Worm (Caenorhabditis elegans) whole organism, L2 larva: ENCODE results near the gene R10D12.1.

Experiments
- C34F6.9 ChIP-seq: fragments of 150-350 bp; optimal IDR thresholded peaks from 2 replicates; lab custom pipeline; 2014; ENCODE audit warnings: missing biosample characterization, missing genetic modification characterization
- F13H6.1 ChIP-seq: sonication (generic microtip); optimal IDR thresholded peaks from 2 replicates; lab custom pipeline; 2016; ENCODE audit warnings: missing genetic modification characterization, missing compliant biosample characterization
- R02D3.7 ChIP-seq: fragments of 150-350 bp; optimal IDR thresholded peaks from 2 replicates; lab custom pipeline; 2014; ENCODE audit warnings: missing biosample characterization, missing genetic modification characterization
- ZK546.5 ChIP-seq: sonication (generic microtip); optimal IDR thresholded peaks from 2 replicates; lab custom pipeline; 2017; ENCODE audit warnings: missing biosample characterization, missing genetic modification characterization
- aly-2 ChIP-seq: fragments of 150-350 bp; optimal IDR thresholded peaks from 2 replicates; lab custom pipeline; 2014; ENCODE audit warnings: missing biosample characterization, missing genetic modification characterization
- ama-1 ChIP-seq: fragments of 150-350 bp; optimal IDR thresholded peaks from 2 replicates; lab custom pipeline; 2018; ENCODE audit warnings: inconsistent platforms
- blmp-1 ChIP-seq: sonication (generic microtip); optimal IDR thresholded peaks from 2 replicates; lab custom pipeline; 2017; ENCODE audit warnings: missing genetic modification characterization, mild to moderate bottlenecking, missing compliant biosample characterization, antibody characterized with exemption, moderate library complexity; ENCODE audit not compliant: insufficient read depth
- ceh-82 ChIP-seq: fragments of 150-350 bp; optimal IDR thresholded peaks from 2 replicates; lab custom pipeline; 2014; ENCODE audit warnings: missing biosample characterization, missing genetic modification characterization
- crh-2 ChIP-seq: sonication (generic microtip); optimal IDR thresholded peaks from 2 replicates; lab custom pipeline; 2017; ENCODE audit warnings: missing biosample characterization, missing genetic modification characterization
- egl-27 ChIP-seq: sonication (generic microtip); optimal IDR thresholded peaks from 3 replicates; lab custom pipeline; 2017; ENCODE audit warnings: missing biosample characterization, missing genetic modification reagents, missing genetic modification characterization
- elt-3 ChIP-seq: sonication (generic microtip); optimal IDR thresholded peaks from 2 replicates; lab custom pipeline; 2017; ENCODE audit warnings: missing biosample characterization, missing genetic modification characterization
- fos-1 ChIP-seq: fragments of 150-350 bp; optimal IDR thresholded peaks from 2 replicates; lab custom pipeline; 2014; ENCODE audit warnings: missing biosample characterization, missing genetic modification characterization
- gmeb-1 ChIP-seq: fragments of 150-350 bp; optimal IDR thresholded peaks from 2 replicates; lab custom pipeline; 2014; ENCODE audit warnings: missing biosample characterization, missing genetic modification characterization
- lin-39 ChIP-seq: fragments of 150-350 bp; optimal IDR thresholded peaks from 2 replicates; lab custom pipeline; 2014; ENCODE audit warnings: missing biosample characterization, missing genetic modification reagents, missing genetic modification characterization
- lsy-2 ChIP-seq, 2 experiments: fragments of 150-350 bp in 1 of 2; sonication (generic microtip) in 1 of 2; optimal IDR thresholded peaks; 2 replicates each; lab custom pipeline; 2014 to 2017; ENCODE audit warnings: missing biosample characterization in 2 of 2, missing genetic modification characterization in 2 of 2
- mab-5 ChIP-seq: fragments of 150-350 bp; optimal IDR thresholded peaks from 2 replicates; lab custom pipeline; 2014; ENCODE audit warnings: missing biosample characterization, missing genetic modification characterization
- mbf-1 ChIP-seq: sonication (generic microtip); optimal IDR thresholded peaks from 2 replicates; lab custom pipeline; 2017; ENCODE audit warnings: missing biosample characterization, missing genetic modification characterization
- mdl-1 ChIP-seq, 2 experiments: fragments of 150-350 bp in 1 of 2; sonication (generic microtip) in 1 of 2; optimal IDR thresholded peaks; 2 replicates each; lab custom pipeline; 2017; ENCODE audit warnings: missing biosample characterization in 2 of 2, missing genetic modification characterization in 2 of 2
- nhr-11 ChIP-seq: fragments of 150-350 bp; optimal IDR thresholded peaks from 2 replicates; lab custom pipeline; 2014; ENCODE audit warnings: missing biosample characterization, missing genetic modification characterization
- nhr-12 ChIP-seq: fragments of 150-350 bp; optimal IDR thresholded peaks from 2 replicates; lab custom pipeline; 2014; ENCODE audit warnings: missing biosample characterization, missing genetic modification characterization
- nhr-129 ChIP-seq: fragments of 150-350 bp; optimal IDR thresholded peaks from 2 replicates; lab custom pipeline; 2014; ENCODE audit warnings: missing biosample characterization, missing genetic modification characterization
- nhr-21 ChIP-seq: fragments of 150-350 bp; optimal IDR thresholded peaks from 2 replicates; lab custom pipeline; 2014; ENCODE audit warnings: missing biosample characterization, missing genetic modification characterization
- nhr-23 ChIP-seq: fragments of 150-350 bp; optimal IDR thresholded peaks from 2 replicates; lab custom pipeline; 2014; ENCODE audit warnings: missing biosample characterization, missing genetic modification reagents, missing genetic modification characterization
- nhr-237 ChIP-seq: fragments of 150-350 bp; optimal IDR thresholded peaks from 2 replicates; lab custom pipeline; 2014; ENCODE audit warnings: missing biosample characterization, missing genetic modification characterization
- nhr-25 ChIP-seq: fragments of 150-350 bp; sonication (generic microtip); optimal IDR thresholded peaks from 3 replicates; lab custom pipeline; 2014; ENCODE audit warnings: missing biosample characterization, missing genetic modification characterization
- nhr-6 ChIP-seq: fragments of 150-350 bp; optimal IDR thresholded peaks from 2 replicates; lab custom pipeline; 2014; ENCODE audit warnings: missing biosample characterization, missing genetic modification characterization
- nhr-77 ChIP-seq: fragments of 150-350 bp; optimal IDR thresholded peaks from 2 replicates; lab custom pipeline; 2014; ENCODE audit warnings: missing biosample characterization, missing genetic modification characterization
- sem-4 ChIP-seq: fragments of 150-350 bp; optimal IDR thresholded peaks from 2 replicates; lab custom pipeline; 2014; ENCODE audit warnings: missing biosample characterization, missing genetic modification reagents, missing genetic modification characterization
- skn-1 ChIP-seq: sonication (generic microtip); optimal IDR thresholded peaks from 2 replicates; lab custom pipeline; 2017; ENCODE audit warnings: missing biosample characterization, missing genetic modification characterization
- sma-3 ChIP-seq: sonication (generic microtip); optimal IDR thresholded peaks from 2 replicates; lab custom pipeline; 2016; ENCODE audit warnings: missing genetic modification reagents, missing genetic modification characterization, missing compliant biosample characterization
- sma-9 ChIP-seq, 2 experiments: fragments of 150-350 bp in 1 of 2; sonication (generic microtip) in 1 of 2; optimal IDR thresholded peaks; 2 replicates each; lab custom pipeline; 2014 to 2016; ENCODE audit warnings: missing genetic modification characterization in 2 of 2, mild to moderate bottlenecking in 1 of 2, missing biosample characterization in 1 of 2, missing compliant biosample characterization in 1 of 2, missing genetic modification reagents in 1 of 2, moderate library complexity in 1 of 2
- snpc-4 ChIP-seq: fragments of 150-350 bp; optimal IDR thresholded peaks from 2 replicates; lab custom pipeline; 2014; ENCODE audit warnings: missing biosample characterization, missing genetic modification characterization
- unc-62 ChIP-seq: fragments of 150-350 bp; optimal IDR thresholded peaks from 2 replicates; lab custom pipeline; 2014; ENCODE audit warnings: missing biosample characterization, missing genetic modification reagents, missing genetic modification characterization
- zag-1 ChIP-seq: fragments of 150-350 bp; optimal IDR thresholded peaks from 2 replicates; lab custom pipeline; 2014; ENCODE audit warnings: missing biosample characterization, missing genetic modification characterization
- ztf-1 ChIP-seq: fragments of 200-800 bp; sonication (Bioruptor generic); conservative IDR thresholded peaks from 2 replicates; pipeline ENCODE4 v1.3.6; 2022; ENCODE audit warnings: missing genetic modification characterization, missing compliant biosample characterization
- ztf-11 ChIP-seq: sonication (generic microtip); optimal IDR thresholded peaks from 2 replicates; lab custom pipeline; 2017; ENCODE audit warnings: missing biosample characterization, missing genetic modification characterization
- ztf-4 ChIP-seq: fragments of 150-350 bp; optimal IDR thresholded peaks from 2 replicates; lab custom pipeline; 2014; ENCODE audit warnings: missing biosample characterization, missing genetic modification characterization

R10D12.1 gene

DNA sequence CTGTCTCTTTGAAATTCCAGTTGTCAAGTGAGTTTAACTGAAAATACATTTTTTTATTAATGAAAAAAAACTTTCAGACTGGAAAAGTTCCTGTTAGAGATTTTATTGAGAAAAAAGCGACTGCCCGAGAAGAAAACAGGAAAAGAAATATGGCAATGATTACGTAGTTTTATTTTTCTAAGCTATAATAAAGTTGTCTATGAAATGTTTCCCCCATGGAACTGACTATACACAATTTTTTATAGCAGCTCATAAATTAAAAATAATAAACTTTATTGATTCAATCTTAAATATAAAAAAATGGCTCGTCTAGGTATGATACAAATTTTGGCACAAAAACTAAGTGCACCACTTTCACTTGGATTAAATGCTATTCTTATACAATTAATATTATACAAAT is 31.9 kb downstream of the R10D12.1 start, which contains the start of gene C06B3.1:
TSS of gene C06B3.1 (plus strand) at position 301 of the 400 bp plus-strand sequence.
- TF ChIP-seq snpc-4 (no peak), F13H6.1 (no peak), crh-2 (no peak), skn-1 (no peak), ztf-4 (tag; lab: Kevin White, UChicago) (no peak), R02D3.7 (tag; lab: Kevin White, UChicago) (no peak), nhr-25 (no peak), nhr-12 (tag; lab: Kevin White, UChicago) (no peak), fos-1 (no peak), nhr-23 (tag; lab: Kevin White, UChicago) (no peak), lsy-2 (tag; optimal IDR thresholded peaks at IDR 0.05; lab: Kevin White, UChicago) (no peak), ztf-11 (tag; lab: Kevin White, UChicago) (no peak), ama-1 (no peak), ztf-1 (no peak), ceh-82 (tag; lab: Kevin White, UChicago) (no peak), mbf-1 (no peak), zag-1 (tag; lab: Kevin White, UChicago) (no peak), lin-39 (tag; lab: Kevin White, UChicago) (no peak), nhr-21 (no peak)

DNA sequence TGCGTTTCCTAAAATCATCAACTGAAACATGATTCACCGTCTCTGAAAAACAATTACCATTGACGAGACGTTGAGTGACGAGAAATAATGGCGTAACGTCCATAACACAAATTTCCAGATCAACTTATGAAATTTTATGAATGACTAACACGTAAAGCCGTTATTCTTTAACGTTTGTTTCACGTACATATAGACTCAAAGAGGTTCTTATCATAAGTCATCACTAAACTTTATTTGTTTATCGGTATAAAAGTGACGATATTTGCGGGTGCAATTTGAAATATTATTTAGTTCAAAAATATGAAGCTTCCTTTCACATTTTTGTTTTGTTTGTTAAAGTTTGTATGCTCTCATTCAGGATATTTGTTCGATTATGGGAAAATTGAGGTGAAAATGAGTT is 35.2 kb downstream of the R10D12.1 start, which contains the start of gene oac-3:
TSS of gene oac-3 (plus strand) at position 301 of the 400 bp plus-strand sequence.
- TF ChIP-seq aly-2 (no peak), nhr-11 (no peak)

DNA sequence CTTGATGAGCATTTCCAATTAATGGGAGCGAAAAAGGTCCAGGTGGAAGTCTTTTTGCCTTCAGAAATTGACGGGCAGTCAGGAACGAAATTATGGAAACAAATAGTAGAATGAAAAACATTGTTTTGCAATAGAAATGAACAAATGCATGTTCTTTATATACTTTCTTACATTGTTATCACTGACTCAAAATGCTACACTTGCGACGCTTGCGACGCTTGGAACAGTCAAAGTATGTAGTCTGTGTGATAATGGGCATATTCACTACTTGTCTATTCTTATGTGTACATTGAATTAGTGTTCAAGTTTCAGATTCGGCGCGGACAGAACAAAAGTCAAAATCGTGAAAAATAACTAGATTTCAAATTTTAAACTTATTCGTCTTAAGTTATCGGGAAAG is 36.1 kb downstream of the R10D12.1 start, which contains the start of gene cyp-35C1:
TSS of gene cyp-35C1 (minus strand) at position 132 of the 400 bp plus-strand sequence.
- TF ChIP-seq C34F6.9 (tag; lab: Kevin White, UChicago) (no peak), fos-1 (peak; percentile 5), nhr-77 (tag; lab: Kevin White, UChicago) (no peak), egl-27 (tag; lab: Kevin White, UChicago) (no peak), nhr-6 (tag; lab: Kevin White, UChicago) (no peak), nhr-25 (no peak), mab-5 (tag; lab: Kevin White, UChicago) (no peak), elt-3 (tag; lab: Kevin White, UChicago) (no peak), mdl-1 (tag; optimal IDR thresholded peaks at IDR 0.05; lab: Kevin White, UChicago) (no peak), ceh-82 (tag; lab: Kevin White, UChicago) (no peak), ztf-1 (no peak), sma-9 (GFP tag; optimal IDR thresholded peaks at IDR 0.05; lab: Kevin White, UChicago) (peak; percentile 34), sma-9 (tag; optimal IDR thresholded peaks at IDR 0.05; lab: Kevin White, UChicago) (no peak), lin-39 (tag; lab: Kevin White, UChicago) (no peak)

DNA sequence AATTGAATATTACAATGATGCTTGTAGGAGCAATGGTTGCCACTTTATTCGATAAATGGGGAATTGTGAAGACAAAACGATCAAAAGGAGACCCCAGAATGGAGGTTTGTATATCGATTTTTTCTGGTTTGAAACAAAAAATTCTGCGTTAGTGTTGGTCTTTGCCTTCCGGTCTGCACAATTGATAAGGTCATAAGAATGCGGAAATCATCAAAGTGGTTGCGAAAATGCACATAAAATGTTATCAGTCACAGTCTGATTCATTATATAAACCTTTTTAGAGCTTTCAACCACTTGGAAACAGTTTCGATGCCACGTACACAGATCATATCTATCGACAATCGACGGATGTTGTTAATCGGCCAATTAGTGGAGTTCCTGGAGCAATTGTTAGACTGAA is 40.9 kb downstream of the R10D12.1 start:
- no peak for TF ChIP-seq C34F6.9 (tag; lab: Kevin White, UChicago)
- TF ChIP-seq sem-4: no peak
- no peak for TF ChIP-seq F13H6.1
- peak; percentile 96 for TF ChIP-seq fos-1
- no peak for TF ChIP-seq mdl-1 (tag; optimal IDR thresholded peaks at IDR 0.05; lab: Kevin White, UChicago)
- peak; percentile 51 for TF ChIP-seq sma-9 (GFP tag; optimal IDR thresholded peaks at IDR 0.05; lab: Kevin White, UChicago)
- no peak for TF ChIP-seq sma-9 (tag; optimal IDR thresholded peaks at IDR 0.05; lab: Kevin White, UChicago)
- TF ChIP-seq nhr-237: no peak
- TF ChIP-seq nhr-21: no peak
- TF ChIP-seq crh-2: peak; percentile 30

DNA sequence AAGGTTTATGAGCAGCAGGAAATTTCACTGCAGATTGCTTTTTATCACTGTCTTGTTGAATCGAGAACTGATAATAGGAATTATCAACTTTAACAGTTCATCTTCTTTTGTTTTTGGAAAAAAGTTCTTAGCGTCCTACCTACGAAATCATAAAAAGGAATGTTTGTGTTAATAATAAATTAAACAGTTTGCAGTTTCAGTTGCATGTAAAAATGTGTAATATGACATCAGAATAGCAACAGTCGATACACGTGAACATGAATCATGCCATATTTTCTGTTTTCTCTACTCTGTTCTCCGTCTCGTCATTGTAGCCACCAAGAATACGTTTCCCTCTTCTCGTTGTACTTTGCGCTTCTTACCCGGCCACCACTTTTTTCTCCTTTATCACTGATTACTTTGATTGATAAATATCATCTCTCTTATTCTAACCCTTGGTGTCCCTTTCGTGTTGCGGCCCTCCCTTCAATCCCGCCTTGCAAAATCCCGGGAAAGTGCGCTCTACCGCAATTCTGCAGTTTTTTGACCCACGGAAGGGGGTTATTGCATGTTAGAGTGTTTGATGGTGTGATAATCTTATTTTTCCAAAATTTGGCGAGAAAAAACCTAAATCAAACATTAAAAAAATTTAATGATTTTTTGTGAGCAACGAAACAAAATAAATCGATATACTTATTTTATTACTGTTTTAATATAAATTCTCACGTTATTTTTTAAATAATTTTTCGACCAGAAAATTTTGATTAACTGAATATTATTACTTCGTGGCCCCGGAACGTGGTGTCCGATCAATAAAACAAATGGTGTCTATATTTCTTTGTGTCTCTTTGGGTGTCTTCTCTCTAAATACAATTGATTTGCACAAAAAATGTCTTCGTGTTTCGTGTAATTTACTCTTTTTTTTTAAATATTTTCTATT is 41.7 kb downstream of the R10D12.1 start, which contains the start of gene sptl-3:
TSS of gene sptl-3 (plus strand) at position 869 of the 919 bp plus-strand sequence.
- TF ChIP-seq ZK546.5 (tag; lab: Kevin White, UChicago) (no peak), crh-2 (peak; percentile 74), gmeb-1 (tag; lab: Kevin White, UChicago) (no peak), R02D3.7 (tag; lab: Kevin White, UChicago) (no peak), C34F6.9 (tag; lab: Kevin White, UChicago) (peak; percentile 21), nhr-129 (peak; percentile 53), nhr-21 (peak; percentile 73), blmp-1 (tag; lab: Kevin White, UChicago) (peak; percentile 58), F13H6.1 (peak; percentile 49), unc-62 (no peak), lsy-2 (tag; optimal IDR thresholded peaks at IDR 0.05; lab: Kevin White, UChicago) (peak in 1 of 2 experiments; percentile 1), sma-3 (GFP tag; lab: Kevin White, UChicago) (peak; percentile 58), nhr-25 (peak; percentile 53), sma-9 (GFP tag; optimal IDR thresholded peaks at IDR 0.05; lab: Kevin White, UChicago) (peak; percentile 71), sma-9 (tag; optimal IDR thresholded peaks at IDR 0.05; lab: Kevin White, UChicago) (no peak), nhr-23 (tag; lab: Kevin White, UChicago) (no peak), fos-1 (peak; percentile 60), sem-4 (no peak), mdl-1 (tag; optimal IDR thresholded peaks at IDR 0.05; lab: Kevin White, UChicago) (peak in 1 of 2 experiments; percentile 5), ztf-4 (tag; lab: Kevin White, UChicago) (peak; percentile 13)
